Worm (Caenorhabditis elegans): ENCODE data around the gene col-77.

The col-77 gene

DNA sequence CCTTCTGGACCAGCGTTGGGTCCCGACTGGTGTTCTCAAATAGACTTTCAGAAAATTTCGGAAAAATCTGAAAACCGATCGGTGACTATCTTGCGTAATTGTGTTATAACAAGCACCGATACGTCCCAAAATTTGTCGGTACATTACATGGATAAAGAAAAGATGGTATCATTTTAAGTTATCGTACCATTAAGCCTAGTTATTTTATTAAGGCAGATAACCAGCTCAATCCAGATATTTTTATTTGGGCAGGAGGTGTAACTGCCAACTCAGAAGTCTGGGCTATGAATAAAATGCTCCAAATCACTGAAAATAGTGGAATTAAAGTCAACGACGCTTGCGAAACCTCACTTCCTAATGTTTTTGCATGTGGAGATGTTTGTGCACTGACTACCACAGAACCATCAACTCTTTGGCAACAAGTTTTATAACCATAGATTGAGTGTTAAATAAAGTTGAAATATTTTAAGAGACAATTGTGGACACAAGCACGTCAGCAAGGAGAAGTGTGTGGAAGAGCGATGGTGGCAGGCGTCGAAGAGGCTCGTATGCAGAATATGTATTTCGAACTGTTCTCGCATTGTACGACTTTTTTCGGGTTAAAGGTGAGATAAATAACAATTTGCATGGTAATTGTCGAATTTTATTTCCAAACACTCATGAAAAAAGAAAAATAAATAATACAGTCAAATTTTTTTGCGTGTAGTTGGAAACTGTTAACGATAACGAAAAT, 32.8 kb downstream of the col-77 start:
- no peak for TF ChIP-seq ztf-4 (tag; optimal IDR thresholded peaks at IDR 0.05)
- TF ChIP-seq ces-1 (GFP tag; optimal IDR thresholded peaks at IDR 0.05) = no peak
- TF ChIP-seq nhr-47 (tag; optimal IDR thresholded peaks at IDR 0.05) = peak; percentile 5

- TF ChIP-seq irx-1 (tag; optimal IDR thresholded peaks at IDR 0.05) = no peak
- TF ChIP-seq xbp-1 (tag; optimal IDR thresholded peaks at IDR 0.05) = peak; percentile 54
- TF ChIP-seq hpl-2 (GFP tag; optimal IDR thresholded peaks at IDR 0.05) = no peak
- TF ChIP-seq nhr-28 (tag; optimal IDR thresholded peaks at IDR 0.05) = no peak
- TF ChIP-seq nhr-85 (tag) = peak; percentile 45
- no peak for TF ChIP-seq dsc-1 (tag; optimal IDR thresholded peaks at IDR 0.05)
- no peak for TF ChIP-seq fkh-8 (tag; optimal IDR thresholded peaks at IDR 0.05)
- TF ChIP-seq aly-2 (tag; optimal IDR thresholded peaks at IDR 0.05) = no peak
- TF ChIP-seq nhr-12 (tag; optimal IDR thresholded peaks at IDR 0.05) = no peak
- TF ChIP-seq sup-37 (GFP tag; optimal IDR thresholded peaks at IDR 0.05) = no peak
- TF ChIP-seq vab-15 (tag; optimal IDR thresholded peaks at IDR 0.05) = no peak
- no peak for TF ChIP-seq jun-1 (tag; optimal IDR thresholded peaks at IDR 0.05)
- no peak for TF ChIP-seq fkh-10 (GFP tag; optimal IDR thresholded peaks at IDR 0.05)
- no peak for TF ChIP-seq pag-3 (tag; optimal IDR thresholded peaks at IDR 0.05; ENCODE audit: borderline replicate concordance, insufficient read depth)
- TF ChIP-seq snpc-4 (tag; optimal IDR thresholded peaks at IDR 0.05) = no peak
- TF ChIP-seq fkh-4 (tag; optimal IDR thresholded peaks at IDR 0.05; ENCODE audit: borderline replicate concordance) = no peak
- TF ChIP-seq unc-130 (tag; optimal IDR thresholded peaks at IDR 0.05) = peak; percentile 86
- TF ChIP-seq sox-4 (tag; optimal IDR thresholded peaks at IDR 0.05) = no peak
- TF ChIP-seq mef-2 (tag; optimal IDR thresholded peaks at IDR 0.05) = no peak
- TF ChIP-seq lin-14 (GFP tag; optimal IDR thresholded peaks at IDR 0.05) = peak; percentile 28
- no peak for TF ChIP-seq elt-2 (tag; optimal IDR thresholded peaks at IDR 0.05)
- TF ChIP-seq dpl-1 (GFP tag; optimal IDR thresholded peaks at IDR 0.05) = peak; percentile 49 to 64 (median 54)
- TF ChIP-seq mep-1 (tag; optimal IDR thresholded peaks at IDR 0.05) = peak; percentile 54
- no peak for TF ChIP-seq hlh-17 (GFP tag; optimal IDR thresholded peaks at IDR 0.05; ENCODE audit: borderline replicate concordance)
- TF ChIP-seq aha-1 (tag; optimal IDR thresholded peaks at IDR 0.05) = no peak
- peak; percentile 52 for TF ChIP-seq blmp-1 (tag; optimal IDR thresholded peaks at IDR 0.05)
- no peak for TF ChIP-seq Y116A8C.19 (tag; optimal IDR thresholded peaks at IDR 0.05; ENCODE audit: borderline replicate concordance)
- no peak for TF ChIP-seq egl-27 (tag; optimal IDR thresholded peaks at IDR 0.05)
- no peak for TF ChIP-seq nhr-84 (tag; optimal IDR thresholded peaks at IDR 0.05)
- TF ChIP-seq ces-1 (GFP tag; optimal IDR thresholded peaks at IDR 0.05) = no peak
- no peak for TF ChIP-seq mdl-1 (tag; optimal IDR thresholded peaks at IDR 0.05)
- TF ChIP-seq rnt-1 (tag; optimal IDR thresholded peaks at IDR 0.05) = peak; percentile 60
- no peak for TF ChIP-seq unc-98 (GFP tag; IDR thresholded peaks at IDR 0.05)
- TF ChIP-seq C04F5.9 (tag; optimal IDR thresholded peaks at IDR 0.05) = peak; percentile 12
- TF ChIP-seq hlh-4 (tag; optimal IDR thresholded peaks at IDR 0.05) = no peak
- TF ChIP-seq ceh-90 (tag; optimal IDR thresholded peaks at IDR 0.05) = no peak
- TF ChIP-seq nhr-237 (tag; optimal IDR thresholded peaks at IDR 0.05) = no peak
- no peak for TF ChIP-seq nhr-77 (tag; optimal IDR thresholded peaks at IDR 0.05)
- TF ChIP-seq lin-35 (GFP tag; optimal IDR thresholded peaks at IDR 0.05) = peak; percentile 59 to 61
- peak; percentile 3 for TF ChIP-seq nhr-90 (tag; optimal IDR thresholded peaks at IDR 0.05; ENCODE audit: poor library complexity)
- no peak for TF ChIP-seq ceh-8 (GFP tag; optimal IDR thresholded peaks at IDR 0.05)
- peak; percentile 48 for TF ChIP-seq skn-1 (tag; optimal IDR thresholded peaks at IDR 0.05)
- no peak for TF ChIP-seq ama-1 (optimal IDR thresholded peaks at IDR 0.05)
- peak; percentile 67 for TF ChIP-seq nhr-71 (tag; optimal IDR thresholded peaks at IDR 0.05)
- TF ChIP-seq lir-3 (tag; optimal IDR thresholded peaks at IDR 0.05; ENCODE audit: poor library complexity) = peak; percentile 18
- no peak for TF ChIP-seq unc-30 (tag; optimal IDR thresholded peaks at IDR 0.05)
- TF ChIP-seq ets-5 (GFP tag; IDR thresholded peaks at IDR 0.05) = no peak
- TF ChIP-seq fos-1 (tag; optimal IDR thresholded peaks at IDR 0.05) = no peak
These were observed 34.1 kb downstream of the col-77 start, which contains the start of the genes ran-3 and C26D10.3 for ce11 chrII:8325002-8325539. Gene ran-3 (minus strand): TSS chrII:8325052. Gene C26D10.3 (plus strand): TSS chrII:8325386.

All from whole organism, L1 larva.